Worm (Caenorhabditis elegans) whole organism, L1 larva: ENCODE data around the gene grl-6.

Source experiments
- ceh-82 ChIP-seq, 3 experiments: fragments of 150-350 bp in 1 of 3; sonication (generic microtip) in 2 of 3; optimal IDR thresholded peaks; 2 replicates each; lab custom pipeline; 2014 to 2017; ENCODE audit warnings: missing biosample characterization in 3 of 3, missing genetic modification characterization in 3 of 3
- dsc-1 ChIP-seq: sonication (generic microtip); optimal IDR thresholded peaks from 2 replicates; lab custom pipeline; 2016; ENCODE audit warnings: mild to moderate bottlenecking, missing genetic modification characterization, missing compliant biosample characterization
- elt-3 ChIP-seq, 6 experiments: fragments of 150-350 bp in 1 of 6; sonication (generic microtip); optimal IDR thresholded peaks; 2 replicates each; lab custom pipeline; 2017 to 2018; ENCODE audit warnings: missing biosample characterization in 6 of 6, missing genetic modification characterization in 6 of 6, inconsistent platforms in 1 of 6
- nhr-28 ChIP-seq: fragments of 150-350 bp; optimal IDR thresholded peaks from 2 replicates; lab custom pipeline; 2014; ENCODE audit warnings: missing biosample characterization, missing genetic modification characterization
- nhr-76 ChIP-seq: sonication (generic microtip); optimal IDR thresholded peaks from 2 replicates; lab custom pipeline; 2017; ENCODE audit warnings: missing biosample characterization, missing genetic modification characterization
- nhr-84 ChIP-seq: sonication (generic microtip); optimal IDR thresholded peaks from 2 replicates; lab custom pipeline; 2017; ENCODE audit warnings: missing biosample characterization, missing genetic modification characterization
- skn-1 ChIP-seq: fragments of 150-350 bp; optimal IDR thresholded peaks from 2 replicates; lab custom pipeline; 2014; ENCODE audit warnings: missing biosample characterization, missing genetic modification characterization

grl-6 gene

ce11 chrX:6403122-6403521, 47.6 kb downstream of the grl-6 start, which contains the start of gene glt-4:
TSS of gene glt-4 (plus strand) at chrX:6403422.
- TF ChIP-seq ceh-82 (tag; optimal IDR thresholded peaks at IDR 0.05; lab: Kevin White, UChicago) (no peak), nhr-84 (tag; lab: Kevin White, UChicago) (no peak), dsc-1 (tag; lab: Kevin White, UChicago) (no peak), nhr-28 (tag; lab: Kevin White, UChicago) (no peak), nhr-76 (tag; lab: Kevin White, UChicago) (no peak), skn-1 (tag; lab: Kevin White, UChicago) (no peak), elt-3 (tag; optimal IDR thresholded peaks at IDR 0.05; lab: Kevin White, UChicago) (no peak)
